Worm (Caenorhabditis elegans) whole organism, L4 larva: Measurements from ENCODE around the gene galt-1.

Source experiments
- Y105C5A.15 ChIP-seq: fragments of 200-800 bp; sonication (Bioruptor generic); IDR thresholded peaks from 2 replicates; pipeline ENCODE4 v1.3.6; 2022; ENCODE audit warnings: missing genetic modification characterization, missing compliant biosample characterization
- ZK546.5 ChIP-seq, 2 experiments: sonication (generic microtip); optimal IDR thresholded peaks; 2 replicates each; lab custom pipeline; 2017; ENCODE audit warnings: missing biosample characterization in 2 of 2, missing genetic modification characterization in 2 of 2
- aly-2 ChIP-seq: sonication (generic microtip); optimal IDR thresholded peaks from 2 replicates; lab custom pipeline; 2018; ENCODE audit warnings: missing biosample characterization, missing genetic modification characterization
- nhr-41 ChIP-seq: fragments of 200-800 bp; sonication (Bioruptor generic); IDR thresholded peaks from 2 replicates; pipeline ENCODE4 v1.3.6; 2022; ENCODE audit warnings: missing genetic modification reagents, missing genetic modification characterization, missing compliant biosample characterization
- pqm-1 ChIP-seq: sonication (generic microtip); optimal IDR thresholded peaks from 2 replicates; lab custom pipeline; 2017; ENCODE audit warnings: missing biosample characterization, missing genetic modification characterization
- spr-3 ChIP-seq: fragments of 200-800 bp; sonication (Bioruptor generic); optimal IDR thresholded peaks from 2 replicates; lab custom pipeline; 2018; ENCODE audit warnings: mild to moderate bottlenecking, missing genetic modification characterization, missing compliant biosample characterization

- TF ChIP-seq ZK546.5 (tag; optimal IDR thresholded peaks at IDR 0.05; lab: Kevin White, UChicago) (no peak), aly-2 (tag; lab: Kevin White, UChicago) (no peak), pqm-1 (tag; lab: Kevin White, UChicago) (no peak), Y105C5A.15 (GFP tag; lab: Robert Waterston, UW) (no peak), nhr-41 (GFP tag; lab: Robert Waterston, UW) (no peak), spr-3 (no peak)
These were observed 24.5 kb upstream of the galt-1 start, which contains the start of gene srd-15 for ce11 chrV:5906252-5906651.
